Worm (Caenorhabditis elegans) whole organism, L2 larva: ENCODE data around the gene nhr-137.

ENCODE experiments used
- F13H6.1 ChIP-seq: sonication (generic microtip); optimal IDR thresholded peaks from 2 replicates; lab custom pipeline; 2016; ENCODE audit warnings: missing genetic modification characterization, missing compliant biosample characterization
- R02D3.7 ChIP-seq: fragments of 150-350 bp; optimal IDR thresholded peaks from 2 replicates; lab custom pipeline; 2014; ENCODE audit warnings: missing biosample characterization, missing genetic modification characterization
- Y55F3AM.14 ChIP-seq: fragments of 200-800 bp; sonication (Bioruptor generic); optimal IDR thresholded peaks from 2 replicates; lab custom pipeline; 2018; ENCODE audit warnings: mild to moderate bottlenecking, missing genetic modification characterization, missing compliant biosample characterization
- ZK546.5 ChIP-seq: sonication (generic microtip); optimal IDR thresholded peaks from 2 replicates; lab custom pipeline; 2017; ENCODE audit warnings: missing biosample characterization, missing genetic modification characterization
- alr-1 ChIP-seq: fragments of 150-350 bp; optimal IDR thresholded peaks from 2 replicates; lab custom pipeline; 2014; ENCODE audit warnings: missing biosample characterization, missing genetic modification characterization
- blmp-1 ChIP-seq: sonication (generic microtip); optimal IDR thresholded peaks from 2 replicates; lab custom pipeline; 2017; ENCODE audit warnings: missing genetic modification characterization, mild to moderate bottlenecking, missing compliant biosample characterization, antibody characterized with exemption, moderate library complexity; ENCODE audit not compliant: insufficient read depth
- crh-2 ChIP-seq: sonication (generic microtip); optimal IDR thresholded peaks from 2 replicates; lab custom pipeline; 2017; ENCODE audit warnings: missing biosample characterization, missing genetic modification characterization
- dmd-4 ChIP-seq: sonication (generic microtip); optimal IDR thresholded peaks from 2 replicates; lab custom pipeline; 2017; ENCODE audit warnings: missing biosample characterization, missing genetic modification characterization
- egl-27 ChIP-seq: sonication (generic microtip); optimal IDR thresholded peaks from 3 replicates; lab custom pipeline; 2017; ENCODE audit warnings: missing biosample characterization, missing genetic modification reagents, missing genetic modification characterization
- elt-1 ChIP-seq: fragments of 150-350 bp; optimal IDR thresholded peaks from 2 replicates; lab custom pipeline; 2014; ENCODE audit warnings: missing biosample characterization, missing genetic modification characterization
- elt-3 ChIP-seq: sonication (generic microtip); optimal IDR thresholded peaks from 2 replicates; lab custom pipeline; 2017; ENCODE audit warnings: missing biosample characterization, missing genetic modification characterization
- fos-1 ChIP-seq: fragments of 150-350 bp; optimal IDR thresholded peaks from 2 replicates; lab custom pipeline; 2014; ENCODE audit warnings: missing biosample characterization, missing genetic modification characterization
- gmeb-1 ChIP-seq: fragments of 150-350 bp; optimal IDR thresholded peaks from 2 replicates; lab custom pipeline; 2014; ENCODE audit warnings: missing biosample characterization, missing genetic modification characterization
- lin-39 ChIP-seq: fragments of 150-350 bp; optimal IDR thresholded peaks from 2 replicates; lab custom pipeline; 2014; ENCODE audit warnings: missing biosample characterization, missing genetic modification reagents, missing genetic modification characterization
- lsy-2 ChIP-seq, 2 experiments: fragments of 150-350 bp in 1 of 2; sonication (generic microtip) in 1 of 2; optimal IDR thresholded peaks; 2 replicates each; lab custom pipeline; 2014 to 2017; ENCODE audit warnings: missing biosample characterization in 2 of 2, missing genetic modification characterization in 2 of 2
- mab-5 ChIP-seq: fragments of 150-350 bp; optimal IDR thresholded peaks from 2 replicates; lab custom pipeline; 2014; ENCODE audit warnings: missing biosample characterization, missing genetic modification characterization
- mbf-1 ChIP-seq: sonication (generic microtip); optimal IDR thresholded peaks from 2 replicates; lab custom pipeline; 2017; ENCODE audit warnings: missing biosample characterization, missing genetic modification characterization
- mdl-1 ChIP-seq, 2 experiments: fragments of 150-350 bp in 1 of 2; sonication (generic microtip) in 1 of 2; optimal IDR thresholded peaks; 2 replicates each; lab custom pipeline; 2017; ENCODE audit warnings: missing biosample characterization in 2 of 2, missing genetic modification characterization in 2 of 2
- nhr-11 ChIP-seq: fragments of 150-350 bp; optimal IDR thresholded peaks from 2 replicates; lab custom pipeline; 2014; ENCODE audit warnings: missing biosample characterization, missing genetic modification characterization
- nhr-129 ChIP-seq: fragments of 150-350 bp; optimal IDR thresholded peaks from 2 replicates; lab custom pipeline; 2014; ENCODE audit warnings: missing biosample characterization, missing genetic modification characterization
- nhr-21 ChIP-seq: fragments of 150-350 bp; optimal IDR thresholded peaks from 2 replicates; lab custom pipeline; 2014; ENCODE audit warnings: missing biosample characterization, missing genetic modification characterization
- nhr-25 ChIP-seq: fragments of 150-350 bp; sonication (generic microtip); optimal IDR thresholded peaks from 3 replicates; lab custom pipeline; 2014; ENCODE audit warnings: missing biosample characterization, missing genetic modification characterization
- nhr-6 ChIP-seq: fragments of 150-350 bp; optimal IDR thresholded peaks from 2 replicates; lab custom pipeline; 2014; ENCODE audit warnings: missing biosample characterization, missing genetic modification characterization
- nhr-77 ChIP-seq: fragments of 150-350 bp; optimal IDR thresholded peaks from 2 replicates; lab custom pipeline; 2014; ENCODE audit warnings: missing biosample characterization, missing genetic modification characterization
- peb-1 ChIP-seq: fragments of 150-350 bp; optimal IDR thresholded peaks from 2 replicates; lab custom pipeline; 2014; ENCODE audit warnings: missing biosample characterization, missing genetic modification characterization
- sem-4 ChIP-seq: fragments of 150-350 bp; optimal IDR thresholded peaks from 2 replicates; lab custom pipeline; 2014; ENCODE audit warnings: missing biosample characterization, missing genetic modification reagents, missing genetic modification characterization
- sma-3 ChIP-seq: sonication (generic microtip); optimal IDR thresholded peaks from 2 replicates; lab custom pipeline; 2016; ENCODE audit warnings: missing genetic modification reagents, missing genetic modification characterization, missing compliant biosample characterization
- sma-9 ChIP-seq, 2 experiments: fragments of 150-350 bp in 1 of 2; sonication (generic microtip) in 1 of 2; optimal IDR thresholded peaks; 2 replicates each; lab custom pipeline; 2014 to 2016; ENCODE audit warnings: missing genetic modification characterization in 2 of 2, mild to moderate bottlenecking in 1 of 2, missing biosample characterization in 1 of 2, missing compliant biosample characterization in 1 of 2, missing genetic modification reagents in 1 of 2, moderate library complexity in 1 of 2
- snpc-4 ChIP-seq: fragments of 150-350 bp; optimal IDR thresholded peaks from 2 replicates; lab custom pipeline; 2014; ENCODE audit warnings: missing biosample characterization, missing genetic modification characterization
- unc-55 ChIP-seq: fragments of 150-350 bp; sonication (generic microtip); optimal IDR thresholded peaks from 3 replicates; lab custom pipeline; 2014; ENCODE audit warnings: missing biosample characterization, missing genetic modification reagents, missing genetic modification characterization
- unc-62 ChIP-seq: fragments of 150-350 bp; optimal IDR thresholded peaks from 2 replicates; lab custom pipeline; 2014; ENCODE audit warnings: missing biosample characterization, missing genetic modification reagents, missing genetic modification characterization
- ztf-1 ChIP-seq: fragments of 200-800 bp; sonication (Bioruptor generic); conservative IDR thresholded peaks from 2 replicates; pipeline ENCODE4 v1.3.6; 2022; ENCODE audit warnings: missing genetic modification characterization, missing compliant biosample characterization
- ztf-4 ChIP-seq: fragments of 150-350 bp; optimal IDR thresholded peaks from 2 replicates; lab custom pipeline; 2014; ENCODE audit warnings: missing biosample characterization, missing genetic modification characterization

nhr-137 gene

DNA sequence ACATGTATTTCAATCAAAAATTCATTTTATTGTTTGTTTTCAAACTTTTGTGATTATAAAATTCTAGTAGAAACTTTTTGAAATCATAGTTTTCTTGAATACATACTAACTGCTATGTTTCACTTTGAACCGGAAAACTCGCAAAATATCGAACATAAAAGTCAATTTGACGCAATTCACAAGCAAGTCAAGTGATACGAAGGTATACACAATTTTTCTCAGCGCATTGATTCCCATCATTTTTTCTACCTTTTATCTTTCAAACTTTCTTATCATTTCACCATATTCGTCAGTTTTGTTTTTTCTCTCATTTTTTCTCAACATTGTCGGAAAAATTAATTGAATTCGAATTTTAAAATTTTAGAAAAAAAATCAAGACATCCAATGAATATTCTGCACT, 13.6 kb downstream of the nhr-137 start, which contains the start of gene nhr-173:
nhr-173 (plus strand) TSS at position 366 of the 400 bp plus-strand sequence.
- TF ChIP-seq fos-1 (tag; lab: Kevin White, UChicago) (peak; percentile 42), sma-3 (GFP tag; lab: Kevin White, UChicago) (no peak), mdl-1 (tag; optimal IDR thresholded peaks at IDR 0.05; lab: Kevin White, UChicago) (no peak)

DNA sequence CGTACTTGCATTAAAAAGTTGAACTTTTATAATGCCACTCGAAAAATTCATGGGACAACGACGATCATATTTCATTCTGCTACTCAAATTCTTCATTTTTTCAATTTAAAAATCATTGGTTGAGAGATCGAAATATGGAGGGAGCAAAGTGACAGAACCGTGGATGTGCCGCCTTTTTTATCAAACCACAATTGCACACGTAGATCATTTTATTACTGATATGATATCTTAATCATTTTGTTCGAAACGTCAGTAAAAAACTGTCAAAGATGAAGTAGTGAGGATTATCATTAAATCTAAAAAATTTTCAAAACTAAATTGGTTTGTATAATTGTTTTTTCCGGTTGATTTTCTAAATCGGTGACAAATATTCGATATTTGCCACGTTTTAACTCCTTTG, 14.7 kb downstream of the nhr-137 start:
- no peak for TF ChIP-seq sem-4 (tag; lab: Kevin White, UChicago)
- peak; percentile 11 for TF ChIP-seq fos-1 (tag; lab: Kevin White, UChicago)

DNA sequence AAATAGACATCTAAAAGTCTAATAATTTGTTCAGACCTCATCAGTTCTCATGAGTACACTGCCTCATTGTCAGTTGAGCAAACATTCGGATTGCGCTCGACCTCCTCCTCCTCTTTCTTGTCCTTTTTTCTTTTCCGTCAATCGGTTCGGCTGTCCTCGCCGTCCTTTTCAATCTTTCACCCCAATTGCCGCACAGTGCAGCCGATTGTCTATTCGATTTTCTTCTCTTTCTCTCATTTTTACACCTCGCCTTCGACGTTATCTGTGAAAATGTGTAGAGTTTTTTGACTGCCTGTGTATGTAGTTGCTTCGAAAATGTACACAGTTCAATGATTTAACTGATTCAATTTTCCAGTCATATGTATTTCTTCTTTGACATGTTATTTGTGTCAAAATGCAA, 15.6 kb downstream of the nhr-137 start:
- TF ChIP-seq F13H6.1 (tag; lab: Kevin White, UChicago) (peak; percentile 57), fos-1 (tag; lab: Kevin White, UChicago) (peak; percentile 70), nhr-6 (tag; lab: Kevin White, UChicago) (no peak), sma-9 (GFP tag; optimal IDR thresholded peaks at IDR 0.05; lab: Kevin White, UChicago) (peak; percentile 27), sma-9 (tag; optimal IDR thresholded peaks at IDR 0.05; lab: Kevin White, UChicago) (no peak), nhr-129 (tag; lab: Kevin White, UChicago) (peak; percentile 36)
- TF ChIP-seq, all 48 proteins: peak for 4

DNA sequence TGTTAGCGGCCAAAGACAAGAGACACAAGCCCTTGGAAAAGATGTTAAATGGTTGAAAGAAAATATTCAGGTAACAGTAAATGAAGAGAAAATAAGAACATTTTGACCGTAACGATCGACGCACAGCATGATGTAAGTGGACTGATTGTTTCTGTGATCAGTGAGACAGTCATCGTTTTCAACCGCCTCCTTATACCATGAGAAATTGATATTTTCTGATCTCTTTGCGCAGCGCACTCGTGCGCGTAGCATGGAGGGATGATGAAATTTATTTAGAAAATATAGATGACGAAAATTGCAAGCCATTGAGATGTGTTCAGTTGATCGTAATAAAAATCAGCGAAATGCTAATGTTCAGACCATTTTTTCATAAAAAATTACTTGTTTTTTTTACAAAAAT, 19.2 kb downstream of the nhr-137 start:
- TF ChIP-seq nhr-11 (tag; lab: Kevin White, UChicago) (no peak), nhr-25 (tag; lab: Kevin White, UChicago) (peak; percentile 2), nhr-21 (tag; lab: Kevin White, UChicago) (peak; percentile 41), blmp-1 (tag; lab: Kevin White, UChicago) (peak; percentile 11), nhr-6 (tag; lab: Kevin White, UChicago) (no peak), gmeb-1 (tag; lab: Kevin White, UChicago) (no peak), nhr-129 (tag; lab: Kevin White, UChicago) (peak; percentile 35)

DNA sequence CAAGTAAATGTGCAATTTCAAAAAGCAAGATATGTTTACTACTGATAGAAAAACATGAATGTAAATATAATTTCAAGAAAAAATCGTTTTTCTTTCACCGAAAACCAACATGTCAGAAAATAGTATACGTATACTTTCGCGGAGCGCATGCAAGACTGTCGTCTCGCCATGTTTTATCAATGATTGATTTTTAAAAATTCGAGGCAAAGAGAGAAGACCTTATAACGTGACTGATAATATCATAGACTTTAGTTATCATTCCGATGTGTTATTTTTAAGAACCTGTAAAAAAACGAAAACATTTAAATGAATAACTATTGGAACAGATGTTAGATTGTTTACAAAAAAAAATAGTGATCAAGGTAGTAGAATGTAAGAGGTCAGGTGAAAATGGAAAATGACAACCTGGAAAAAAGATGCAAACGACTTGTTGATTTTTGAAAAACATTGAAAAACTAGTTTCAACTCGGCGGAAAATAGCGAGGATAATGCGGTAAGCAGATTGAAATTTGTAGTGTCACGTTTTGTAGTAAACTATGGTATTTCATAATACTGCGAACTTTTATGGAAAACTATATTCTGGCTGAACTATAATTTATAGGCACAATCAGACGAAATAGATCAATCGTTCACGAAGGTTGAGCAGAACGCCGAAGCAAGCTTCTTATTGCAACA, 22.3 kb downstream of the nhr-137 start:
- TF ChIP-seq elt-1 (tag; lab: Kevin White, UChicago) (no peak), egl-27 (tag; lab: Kevin White, UChicago) (no peak), dmd-4 (tag; lab: Kevin White, UChicago) (no peak), elt-3 (tag; lab: Kevin White, UChicago) (no peak), ztf-4 (tag; lab: Kevin White, UChicago) (no peak), lin-39 (tag; lab: Kevin White, UChicago) (no peak), lsy-2 (tag; optimal IDR thresholded peaks at IDR 0.05; lab: Kevin White, UChicago) (no peak), fos-1 (tag; lab: Kevin White, UChicago) (peak; percentile 16), peb-1 (tag; lab: Kevin White, UChicago) (no peak), ZK546.5 (tag; lab: Kevin White, UChicago) (no peak), sem-4 (tag; lab: Kevin White, UChicago) (no peak), blmp-1 (tag; lab: Kevin White, UChicago) (no peak), unc-62 (GFP tag; lab: Kevin White, UChicago) (no peak), mbf-1 (tag; lab: Kevin White, UChicago) (no peak), crh-2 (tag; lab: Kevin White, UChicago) (peak; percentile 12), snpc-4 (tag; lab: Kevin White, UChicago) (no peak), Y55F3AM.14 (GFP tag; lab: Kevin White, UChicago) (no peak), R02D3.7 (tag; lab: Kevin White, UChicago) (no peak), unc-55 (no peak), nhr-6 (tag; lab: Kevin White, UChicago) (no peak), nhr-25 (tag; lab: Kevin White, UChicago) (no peak), sma-9 (GFP tag; optimal IDR thresholded peaks at IDR 0.05; lab: Kevin White, UChicago) (peak; percentile 53), sma-9 (tag; optimal IDR thresholded peaks at IDR 0.05; lab: Kevin White, UChicago) (no peak), ztf-1 (no peak), mab-5 (tag; lab: Kevin White, UChicago) (no peak), alr-1 (no peak), nhr-77 (tag; lab: Kevin White, UChicago) (no peak)
- TF ChIP-seq, all 48 proteins: peak for 3
